Fruit fly (Drosophila melanogaster) whole organism, embryonic: ENCODE results near the gene Rpt6.

Experiments
- BEAF-32 ChIP-seq: fragments of 200-800 bp; sonication (Bioruptor generic); optimal IDR thresholded peaks from 3 replicates; lab custom pipeline; 2017; ENCODE audit warnings: missing biosample characterization, missing genetic modification characterization, mild to moderate bottlenecking, moderate library complexity, missing genetic modification reagents
- Bgb ChIP-seq: fragments of 200-800 bp; sonication (Bioruptor generic); IDR thresholded peaks from 2 replicates; pipeline ENCODE4 v1.3.6; 2022; ENCODE audit warnings: missing biosample characterization, missing genetic modification characterization; ENCODE audit not compliant: partially characterized antibody
- CG10267 ChIP-seq: fragments of 200-800 bp; sonication (Bioruptor generic); optimal IDR thresholded peaks from 2 replicates; lab custom pipeline; 2018; ENCODE audit warnings: missing biosample characterization, mild to moderate bottlenecking, missing genetic modification characterization, moderate library complexity
- CG10462 ChIP-seq: fragments of 200-800 bp; sonication (Bioruptor generic); optimal IDR thresholded peaks from 2 replicates; lab custom pipeline; 2016; ENCODE audit warnings: missing biosample characterization, missing genetic modification characterization
- CG11560 ChIP-seq: fragments of 200-800 bp; sonication (Bioruptor generic); IDR thresholded peaks from 3 replicates; pipeline ENCODE4 v1.3.6; 2022; ENCODE audit warnings: missing biosample characterization, missing genetic modification characterization
- CG12155 ChIP-seq: fragments of 200-800 bp; sonication (Bioruptor generic); optimal IDR thresholded peaks from 3 replicates; lab custom pipeline; 2016; ENCODE audit warnings: missing biosample characterization, missing genetic modification characterization
- CG1233 ChIP-seq: fragments of 200-800 bp; sonication (Bioruptor generic); optimal IDR thresholded peaks from 4 replicates; lab custom pipeline; 2018; ENCODE audit warnings: missing biosample characterization, mild to moderate bottlenecking, missing genetic modification characterization
- CG13775 ChIP-seq: fragments of 200-800 bp; sonication (Bioruptor generic); optimal IDR thresholded peaks from 3 replicates; lab custom pipeline; 2017; ENCODE audit warnings: missing biosample characterization, mild to moderate bottlenecking, missing genetic modification characterization
- CG13894 ChIP-seq: fragments of 200-800 bp; sonication (Bioruptor generic); optimal IDR thresholded peaks from 3 replicates; lab custom pipeline; 2018; ENCODE audit warnings: missing biosample characterization, mild to moderate bottlenecking, missing genetic modification characterization, moderate library complexity
- CG14014 ChIP-seq: fragments of 200-800 bp; sonication (Bioruptor generic); IDR thresholded peaks from 2 replicates; pipeline ENCODE4 v1.3.6; 2022; ENCODE audit warnings: missing biosample characterization, missing genetic modification characterization
- CG14965 ChIP-seq: fragments of 200-800 bp; sonication (Bioruptor generic); optimal IDR thresholded peaks from 2 replicates; lab custom pipeline; 2016; ENCODE audit warnings: missing biosample characterization, missing genetic modification characterization, borderline replicate concordance
- CG16815 ChIP-seq: fragments of 200-800 bp; sonication (Bioruptor generic); optimal IDR thresholded peaks from 3 replicates; lab custom pipeline; 2017; ENCODE audit warnings: missing biosample characterization, mild to moderate bottlenecking, missing genetic modification characterization
- CG17361 ChIP-seq: fragments of 200-800 bp; sonication (Bioruptor generic); IDR thresholded peaks from 3 replicates; pipeline ENCODE4 v1.3.6; 2022; ENCODE audit warnings: missing biosample characterization, missing genetic modification characterization
- CG17568 ChIP-seq: fragments of 200-800 bp; sonication (Bioruptor generic); optimal IDR thresholded peaks from 2 replicates; lab custom pipeline; 2018; ENCODE audit warnings: missing biosample characterization, mild to moderate bottlenecking, missing genetic modification characterization, moderate library complexity
- CG2120 ChIP-seq: fragments of 200-800 bp; sonication (Bioruptor generic); optimal IDR thresholded peaks from 3 replicates; lab custom pipeline; 2016; ENCODE audit warnings: missing biosample characterization, missing genetic modification characterization
- CG30403 ChIP-seq: fragments of 200-800 bp; sonication (Bioruptor generic); optimal IDR thresholded peaks from 3 replicates; lab custom pipeline; 2016; ENCODE audit warnings: missing biosample characterization, missing genetic modification characterization
- CG31224 ChIP-seq: fragments of 200-800 bp; sonication (Bioruptor generic); IDR thresholded peaks from 2 replicates; pipeline ENCODE4 v1.3.6; 2022; ENCODE audit warnings: missing biosample characterization, missing genetic modification characterization
- CG31365 ChIP-seq: fragments of 200-800 bp; sonication (Bioruptor generic); optimal IDR thresholded peaks from 2 replicates; lab custom pipeline; 2018; ENCODE audit warnings: missing biosample characterization, mild to moderate bottlenecking, missing genetic modification characterization
- CG6254 ChIP-seq: fragments of 200-800 bp; sonication (Bioruptor generic); optimal IDR thresholded peaks from 3 replicates; lab custom pipeline; 2017; ENCODE audit warnings: mild to moderate bottlenecking, missing biosample characterization, missing genetic modification reagents, missing genetic modification characterization
- CG6791 ChIP-seq: fragments of 200-800 bp; sonication (Bioruptor generic); IDR thresholded peaks from 3 replicates; pipeline ENCODE4 v1.3.6; 2022; ENCODE audit warnings: missing biosample characterization, missing genetic modification characterization; ENCODE audit not compliant: partially characterized antibody
- CG6813 ChIP-seq: fragments of 200-800 bp; sonication (Bioruptor generic); optimal IDR thresholded peaks from 2 replicates; lab custom pipeline; 2017; ENCODE audit warnings: missing biosample characterization, missing genetic modification characterization, mild to moderate bottlenecking, moderate library complexity, missing genetic modification reagents
- CG7372 ChIP-seq: fragments of 200-800 bp; sonication (Bioruptor generic); IDR thresholded peaks from 2 replicates; pipeline ENCODE4 v1.3.6; 2022; ENCODE audit warnings: missing biosample characterization, missing genetic modification characterization
- CG8089 ChIP-seq: fragments of 200-800 bp; sonication (Bioruptor generic); optimal IDR thresholded peaks from 3 replicates; lab custom pipeline; 2016; ENCODE audit warnings: missing biosample characterization, missing genetic modification characterization
- CG8765 ChIP-seq: fragments of 200-800 bp; sonication (Bioruptor generic); IDR thresholded peaks from 2 replicates; pipeline ENCODE4 v1.3.6; 2022; ENCODE audit warnings: missing biosample characterization, missing genetic modification characterization
- CG9609 ChIP-seq: fragments of 200-800 bp; sonication (Bioruptor generic); optimal IDR thresholded peaks from 3 replicates; lab custom pipeline; 2016; ENCODE audit warnings: missing biosample characterization, missing genetic modification characterization
- CHES-1-like ChIP-seq: fragments of 200-800 bp; sonication (Bioruptor generic); optimal IDR thresholded peaks from 2 replicates; lab custom pipeline; 2016; ENCODE audit warnings: missing biosample characterization, missing genetic modification characterization
- Dll ChIP-seq: fragments of 200-800 bp; sonication (Bioruptor generic); IDR thresholded peaks from 4 replicates; pipeline ENCODE4 v1.3.6; 2022; ENCODE audit warnings: missing biosample characterization, missing genetic modification characterization; ENCODE audit not compliant: partially characterized antibody
- Mes4 ChIP-seq: fragments of 200-800 bp; sonication (Bioruptor generic); optimal IDR thresholded peaks from 2 replicates; lab custom pipeline; 2016; ENCODE audit warnings: missing biosample characterization, missing genetic modification characterization
- Oaz ChIP-seq: fragments of 200-800 bp; sonication (Bioruptor generic); IDR thresholded peaks from 2 replicates; pipeline ENCODE4 v1.3.6; 2022; ENCODE audit warnings: missing biosample characterization, missing genetic modification characterization
- Oli ChIP-seq: fragments of 200-800 bp; sonication (Bioruptor generic); optimal IDR thresholded peaks from 2 replicates; lab custom pipeline; 2018; ENCODE audit warnings: missing biosample characterization, mild to moderate bottlenecking, missing genetic modification characterization, moderate library complexity
- Rx ChIP-seq: fragments of 200-800 bp; sonication (Bioruptor generic); IDR thresholded peaks from 2 replicates; pipeline ENCODE4 v1.3.6; 2022; ENCODE audit warnings: missing biosample characterization, missing genetic modification characterization
- Spps ChIP-seq: fragments of 200-800 bp; sonication (Bioruptor generic); optimal IDR thresholded peaks from 2 replicates; lab custom pipeline; 2018; ENCODE audit warnings: missing biosample characterization, mild to moderate bottlenecking, missing genetic modification characterization
- ase ChIP-seq: fragments of 200-800 bp; sonication (Bioruptor generic); IDR thresholded peaks from 3 replicates; pipeline ENCODE4 v1.3.6; 2022; ENCODE audit warnings: missing biosample characterization, missing genetic modification characterization
- bcd ChIP-seq: fragments of 200-800 bp; sonication (Bioruptor generic); optimal IDR thresholded peaks from 2 replicates; lab custom pipeline; 2017; ENCODE audit warnings: missing biosample characterization, mild to moderate bottlenecking, missing genetic modification characterization
- br ChIP-seq: fragments of >200 bp; optimal IDR thresholded peaks from 2 replicates; lab custom pipeline; 2017
- cato ChIP-seq: fragments of 200-800 bp; sonication (Bioruptor generic); optimal IDR thresholded peaks from 2 replicates; lab custom pipeline; 2016; ENCODE audit warnings: missing biosample characterization, missing genetic modification characterization, borderline replicate concordance
- dmrt11E ChIP-seq: fragments of 200-800 bp; sonication (Bioruptor generic); optimal IDR thresholded peaks from 3 replicates; lab custom pipeline; 2018; ENCODE audit warnings: missing biosample characterization, mild to moderate bottlenecking, missing genetic modification characterization, moderate library complexity
- dysf ChIP-seq: fragments of 200-800 bp; sonication (Bioruptor generic); IDR thresholded peaks from 3 replicates; pipeline ENCODE4 v1.3.6; 2022; ENCODE audit warnings: missing biosample characterization, missing genetic modification characterization
- esg ChIP-seq: fragments of 200-800 bp; sonication (Bioruptor generic); conservative IDR thresholded peaks from 2 replicates; pipeline ENCODE4 v1.3.6; 2022; ENCODE audit warnings: missing biosample characterization, missing genetic modification characterization
- fru ChIP-seq: fragments of >200 bp; optimal IDR thresholded peaks from 2 replicates; lab custom pipeline; 2017
- fu2 ChIP-seq: fragments of 200-800 bp; sonication (Bioruptor generic); optimal IDR thresholded peaks from 2 replicates; lab custom pipeline; 2016; ENCODE audit warnings: missing biosample characterization, missing genetic modification characterization
- gro ChIP-seq: fragments of 200-800 bp; sonication (Bioruptor generic); optimal IDR thresholded peaks from 2 replicates; lab custom pipeline; 2016; ENCODE audit warnings: missing biosample characterization, missing genetic modification characterization
- jumu ChIP-seq: fragments of 200-800 bp; sonication (Bioruptor generic); optimal IDR thresholded peaks from 3 replicates; lab custom pipeline; 2016; ENCODE audit warnings: missing biosample characterization, missing genetic modification characterization
- nerfin-1 ChIP-seq: fragments of 200-800 bp; sonication (Bioruptor generic); optimal IDR thresholded peaks from 3 replicates; lab custom pipeline; 2019; ENCODE audit warnings: missing biosample characterization, mild to moderate bottlenecking, missing genetic modification characterization, moderate library complexity
- org-1 ChIP-seq: fragments of 200-800 bp; sonication (Bioruptor generic); optimal IDR thresholded peaks from 2 replicates; lab custom pipeline; 2017; ENCODE audit warnings: missing biosample characterization, missing genetic modification characterization
- pzg ChIP-seq: fragments of 200-800 bp; sonication (Bioruptor generic); optimal IDR thresholded peaks from 3 replicates; lab custom pipeline; 2018; ENCODE audit warnings: missing biosample characterization, mild to moderate bottlenecking, missing genetic modification characterization, moderate library complexity
- sd ChIP-seq: fragments of 200-800 bp; sonication (Bioruptor generic); optimal IDR thresholded peaks from 3 replicates; lab custom pipeline; 2018; ENCODE audit warnings: missing biosample characterization, mild to moderate bottlenecking, missing genetic modification characterization, moderate library complexity
- ttk ChIP-seq: fragments of 200-800 bp; sonication (Bioruptor generic); IDR thresholded peaks from 2 replicates; pipeline ENCODE4 v2.1.2; 2022; ENCODE audit warnings: missing biosample characterization, missing genetic modification characterization
- tup ChIP-seq: fragments of 200-800 bp; sonication (Bioruptor generic); optimal IDR thresholded peaks from 2 replicates; lab custom pipeline; 2016; ENCODE audit warnings: missing biosample characterization, mild to moderate bottlenecking, missing genetic modification characterization, moderate library complexity
- tx ChIP-seq: fragments of 200-800 bp; sonication (Bioruptor generic); optimal IDR thresholded peaks from 2 replicates; lab custom pipeline; 2016; ENCODE audit warnings: missing biosample characterization, missing genetic modification characterization
- unpg ChIP-seq: fragments of 200-800 bp; sonication (Bioruptor generic); optimal IDR thresholded peaks from 3 replicates; lab custom pipeline; 2018; ENCODE audit warnings: missing biosample characterization, mild to moderate bottlenecking, missing genetic modification characterization, moderate library complexity

The Rpt6 gene

dm6 chrX:21339476-21339931, 23.7 kb downstream of the Rpt6 start, which contains the start of the genes tty and fliI (continued):
- TF ChIP-seq CG8089 (GFP tag; lab: Kevin White, UChicago) = peak; percentile 68
- TF ChIP-seq ttk = peak; percentile 88
- TF ChIP-seq CG16815 (GFP tag; lab: Kevin White, UChicago) = peak; percentile 82
- TF ChIP-seq bcd = peak; percentile 83
- TF ChIP-seq pzg (GFP tag; lab: Kevin White, UChicago) = peak; percentile 89
- peak; percentile 47 for TF ChIP-seq Spps (tag; lab: Kevin White, UChicago)
- TF ChIP-seq CG11560 = peak; percentile 75; the same call in 2 of the 3 replicates
- TF ChIP-seq CG13775 (GFP tag; lab: Kevin White, UChicago) = peak; percentile 84
- no peak for TF ChIP-seq CG31365
- TF ChIP-seq cato (GFP tag; lab: Kevin White, UChicago) = peak; percentile 42
- peak; percentile 76 for TF ChIP-seq fu2 (GFP tag; lab: Kevin White, UChicago)
- TF ChIP-seq Oaz (GFP tag; lab: Robert Waterston, UW) = peak; percentile 68
- peak; percentile 36 for TF ChIP-seq CG6254 (GFP tag; lab: Kevin White, UChicago)
- TF ChIP-seq CG10267 = peak; percentile 90
- TF ChIP-seq CG6813 (GFP tag; lab: Kevin White, UChicago) = peak; percentile 41
- TF ChIP-seq br = no peak
- peak; percentile 43 for TF ChIP-seq sd (tag; lab: Kevin White, UChicago)
- TF ChIP-seq CG14965 (GFP tag; lab: Kevin White, UChicago) = no peak
- TF ChIP-seq CG6791 (GFP tag; lab: Robert Waterston, UW) = 0 out of 3 replicates have a peak, but pooled peaks have one; percentile 41
- TF ChIP-seq Rx (GFP tag; lab: Robert Waterston, UW) = peak; percentile 90
- peak; percentile 52 for TF ChIP-seq BEAF-32 (GFP tag; lab: Kevin White, UChicago)
- TF ChIP-seq CG10462 (GFP tag; lab: Kevin White, UChicago) = peak; percentile 66
- peak; percentile 54 for TF ChIP-seq org-1 (GFP tag; lab: Kevin White, UChicago)
- TF ChIP-seq dmrt11E (tag; lab: Kevin White, UChicago) = peak; percentile 65
- TF ChIP-seq CG2120 = peak; percentile 92
- TF ChIP-seq fru (lab: Kevin White, UChicago) = no peak
- TF ChIP-seq esg (GFP tag; lab: Robert Waterston, UW) = peak; percentile 86
- TF ChIP-seq tx (GFP tag; lab: Kevin White, UChicago) = peak; percentile 87
- TF ChIP-seq CG13894 = peak; percentile 39
- TF ChIP-seq CG7372 (GFP tag; lab: Robert Waterston, UW) = peak; percentile 83
- TF ChIP-seq unpg (GFP tag; lab: Kevin White, UChicago) = peak; percentile 79
- TF ChIP-seq jumu (GFP tag; lab: Kevin White, UChicago) = peak; percentile 85
- TF ChIP-seq nerfin-1 = peak; percentile 24
- TF ChIP-seq Mes4 (GFP tag; lab: Kevin White, UChicago) = peak; percentile 74
- peak; percentile 69 for TF ChIP-seq CG1233
- peak; percentile 69 for TF ChIP-seq Oli
- peak; percentile 86 for TF ChIP-seq CG8765
- TF ChIP-seq CG9609 = peak; percentile 84
- TF ChIP-seq ase (GFP tag; lab: Robert Waterston, UW) = peak; percentile 90
- peak; percentile 84 for TF ChIP-seq gro (GFP tag; lab: Kevin White, UChicago)
- peak; percentile 86 for TF ChIP-seq CG31224
- peak; percentile 30 for TF ChIP-seq tup (GFP tag; lab: Kevin White, UChicago)
- peak; percentile 85 for TF ChIP-seq CHES-1-like (GFP tag; lab: Kevin White, UChicago)
- TF ChIP-seq CG14014 (GFP tag; lab: Robert Waterston, UW) = peak; percentile 83
- peak; percentile 78 for TF ChIP-seq CG12155 (GFP tag; lab: Kevin White, UChicago)
- TF ChIP-seq Bgb (GFP tag; lab: Robert Waterston, UW) = no peak
- TF ChIP-seq CG30403 (GFP tag; lab: Kevin White, UChicago) = peak; percentile 81
- peak; percentile 91 for TF ChIP-seq dysf
- peak; percentile 80 for TF ChIP-seq CG17361
- no peak for TF ChIP-seq CG17568
- 0 out of 4 replicates have a peak, but pooled peaks have one; percentile 24 for TF ChIP-seq Dll (GFP tag; lab: Robert Waterston, UW)
